Worm (Caenorhabditis elegans) whole organism, young adult: Measurements from ENCODE around the gene tmem-17.

Source experiments
- F22D6.2 ChIP-seq: sonication (generic microtip); optimal IDR thresholded peaks from 2 replicates; lab custom pipeline; 2016; ENCODE audit warnings: mild to moderate bottlenecking, missing genetic modification characterization, missing compliant biosample characterization
- F23B12.7 ChIP-seq: sonication (generic microtip); optimal IDR thresholded peaks from 2 replicates; lab custom pipeline; 2017; ENCODE audit warnings: missing genetic modification characterization, mild to moderate bottlenecking, missing compliant biosample characterization, antibody characterized with exemption, moderate library complexity; ENCODE audit not compliant: insufficient read depth

DNA sequence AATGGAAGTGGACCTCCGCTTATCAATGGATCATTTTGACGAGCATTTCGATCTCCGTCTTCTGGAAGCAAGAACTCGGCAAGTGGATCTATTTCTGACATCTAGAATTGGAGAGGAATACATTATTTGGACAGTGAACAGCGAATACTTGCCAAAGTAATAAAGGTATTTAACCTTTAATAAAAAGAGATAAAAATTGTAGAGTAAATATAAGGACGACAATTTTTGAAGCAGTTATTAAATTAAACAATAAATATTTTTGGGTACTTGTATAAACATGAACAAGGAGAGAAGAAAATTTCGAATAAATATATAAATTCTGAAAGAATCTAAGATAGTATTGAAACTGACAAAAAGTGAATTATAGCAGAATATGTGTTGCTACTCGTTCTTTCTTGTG, 2.4 kb downstream of the tmem-17 start, which contains the start of gene lin-37:
- no peak for TF ChIP-seq F22D6.2
- TF ChIP-seq F23B12.7 = no peak
